Worm (Caenorhabditis elegans) whole organism, L4 larva: Measurements from ENCODE around the gene F52B10.3.

ENCODE experiments used
- F26F4.8 ChIP-seq: fragments of 200-800 bp; sonication (Bioruptor generic); conservative IDR thresholded peaks from 2 replicates; pipeline ENCODE4 v1.3.6; 2022; ENCODE audit warnings: missing genetic modification characterization, missing compliant biosample characterization
- F37D6.2 ChIP-seq: sonication (generic microtip); optimal IDR thresholded peaks from 2 replicates; lab custom pipeline; 2016; ENCODE audit warnings: mild to moderate bottlenecking, missing genetic modification characterization, missing compliant biosample characterization
- F44E2.7 ChIP-seq: fragments of 200-800 bp; sonication (Bioruptor generic); IDR thresholded peaks from 2 replicates; pipeline ENCODE4 v2.1.2; 2022; ENCODE audit warnings: missing genetic modification characterization, missing compliant biosample characterization
- R02D3.7 ChIP-seq: fragments of 150-350 bp; sonication (generic microtip); optimal IDR thresholded peaks from 3 replicates; lab custom pipeline; 2014; ENCODE audit warnings: missing biosample characterization, missing genetic modification characterization
- T26A8.4 ChIP-seq: fragments of 200-800 bp; sonication (Bioruptor generic); IDR thresholded peaks from 2 replicates; pipeline ENCODE4 v1.3.6; 2022; ENCODE audit warnings: missing genetic modification characterization, missing compliant biosample characterization
- Y5F2A.4 ChIP-seq: fragments of 200-800 bp; sonication (Bioruptor generic); optimal IDR thresholded peaks from 2 replicates; lab custom pipeline; 2018; ENCODE audit warnings: mild to moderate bottlenecking, missing genetic modification characterization, missing compliant biosample characterization
- Y75B8A.6 ChIP-seq: fragments of 200-800 bp; sonication (Bioruptor generic); IDR thresholded peaks from 2 replicates; pipeline ENCODE4 v1.3.6; 2022; ENCODE audit warnings: missing genetic modification reagents, missing genetic modification characterization, missing compliant biosample characterization
- aha-1 ChIP-seq: fragments of 150-350 bp; peaks from one replicate; lab custom pipeline; 2014; ENCODE audit warnings: missing biosample characterization, missing genetic modification characterization
- aly-2 ChIP-seq: sonication (generic microtip); optimal IDR thresholded peaks from 2 replicates; lab custom pipeline; 2018; ENCODE audit warnings: missing biosample characterization, missing genetic modification characterization
- ceh-20 ChIP-seq: fragments of 200-800 bp; sonication (Bioruptor generic); IDR thresholded peaks from 2 replicates; pipeline ENCODE4 v1.3.6; 2022; ENCODE audit warnings: missing genetic modification reagents, missing genetic modification characterization, missing compliant biosample characterization
- ceh-32 ChIP-seq: sonication (generic microtip); optimal IDR thresholded peaks from 2 replicates; lab custom pipeline; 2016; ENCODE audit warnings: mild to moderate bottlenecking, missing genetic modification characterization, missing compliant biosample characterization; ENCODE audit not compliant: poor library complexity
- ces-1 ChIP-seq: fragments of 150-350 bp; sonication (generic microtip); optimal IDR thresholded peaks from 4 replicates; lab custom pipeline; 2014; ENCODE audit warnings: missing biosample characterization, missing genetic modification reagents, missing genetic modification characterization
- ctbp-1 ChIP-seq: fragments of 200-800 bp; sonication (Bioruptor generic); IDR thresholded peaks from 2 replicates; pipeline ENCODE4 v1.3.6; 2022; ENCODE audit warnings: missing genetic modification reagents, missing genetic modification characterization, missing compliant biosample characterization
- daf-12 ChIP-seq: fragments of 150-350 bp; optimal IDR thresholded peaks from 2 replicates; lab custom pipeline; 2014; ENCODE audit warnings: missing biosample characterization, missing genetic modification reagents, missing genetic modification characterization
- daf-16 ChIP-seq, 3 experiments: sonication (generic microtip); optimal IDR thresholded peaks; 2 replicates each; lab custom pipeline; 2016 to 2017; ENCODE audit warnings: missing genetic modification characterization in 3 of 3, missing genetic modification reagents in 3 of 3, mild to moderate bottlenecking in 2 of 3, missing compliant biosample characterization in 2 of 3, missing biosample characterization in 1 of 3, moderate library complexity in 1 of 3
- daf-8 ChIP-seq: fragments of 200-800 bp; sonication (Bioruptor generic); IDR thresholded peaks from 2 replicates; pipeline ENCODE4 v1.3.6; 2022; ENCODE audit warnings: missing genetic modification characterization, missing compliant biosample characterization
- dmd-9 ChIP-seq: fragments of 200-800 bp; sonication (Bioruptor generic); IDR thresholded peaks from 2 replicates; pipeline ENCODE4 v1.3.6; 2022; ENCODE audit warnings: missing genetic modification reagents, missing genetic modification characterization, missing compliant biosample characterization
- dve-1 ChIP-seq: sonication (generic microtip); optimal IDR thresholded peaks from 2 replicates; lab custom pipeline; 2017; ENCODE audit warnings: antibody characterized with exemption, mild to moderate bottlenecking, missing genetic modification characterization, missing compliant biosample characterization; ENCODE audit not compliant: insufficient read depth
- fkh-10 ChIP-seq: fragments of 150-350 bp; optimal IDR thresholded peaks from 2 replicates; lab custom pipeline; 2014; ENCODE audit warnings: missing biosample characterization, missing genetic modification reagents, missing genetic modification characterization
- hif-1 ChIP-seq, 2 experiments: sonication (generic microtip); optimal IDR thresholded peaks; 2 replicates each; lab custom pipeline; 2016 to 2017; ENCODE audit warnings: missing compliant biosample characterization in 2 of 2, missing genetic modification characterization in 2 of 2, missing genetic modification reagents in 2 of 2, missing genotype in 2 of 2, mild to moderate bottlenecking in 1 of 2
- hlh-30 ChIP-seq: sonication (generic microtip); optimal IDR thresholded peaks from 2 replicates; lab custom pipeline; 2017; ENCODE audit warnings: antibody characterized with exemption, mild to moderate bottlenecking, missing genetic modification characterization, missing compliant biosample characterization; ENCODE audit not compliant: insufficient read depth
- hmg-1.1 ChIP-seq: fragments of 200-800 bp; sonication (Bioruptor generic); IDR thresholded peaks from 2 replicates; pipeline ENCODE4 v1.3.6; 2022; ENCODE audit warnings: missing genetic modification reagents, missing genetic modification characterization, missing compliant biosample characterization
- lin-1 ChIP-seq: fragments of 200-800 bp; sonication (Bioruptor generic); IDR thresholded peaks from 2 replicates; pipeline ENCODE4 v1.3.6; 2022; ENCODE audit warnings: missing genetic modification reagents, missing genetic modification characterization, missing compliant biosample characterization
- lin-13 ChIP-seq: fragments of 150-350 bp; optimal IDR thresholded peaks from 2 replicates; lab custom pipeline; 2014; ENCODE audit warnings: missing biosample characterization, missing genetic modification reagents, missing genetic modification characterization
- lin-38 ChIP-seq: fragments of 200-800 bp; sonication (Bioruptor generic); IDR thresholded peaks from 2 replicates; pipeline ENCODE4 v1.3.6; 2022; ENCODE audit warnings: missing genetic modification reagents, missing genetic modification characterization, missing compliant biosample characterization
- lsy-2 ChIP-seq, 2 experiments: fragments of 150-350 bp in 1 of 2; sonication (generic microtip) in 1 of 2; optimal IDR thresholded peaks; 2 replicates each; lab custom pipeline; 2014 to 2017; ENCODE audit warnings: missing biosample characterization in 2 of 2, missing genetic modification characterization in 2 of 2
- mes-2 ChIP-seq: sonication (generic microtip); optimal IDR thresholded peaks from 2 replicates; lab custom pipeline; 2016; ENCODE audit warnings: missing genotype, mild to moderate bottlenecking, missing genetic modification characterization, missing compliant biosample characterization; ENCODE audit not compliant: poor library complexity, severe bottlenecking
- nhr-237 ChIP-seq: sonication (generic microtip); optimal IDR thresholded peaks from 2 replicates; lab custom pipeline; 2017; ENCODE audit warnings: missing biosample characterization, missing genetic modification characterization
- nhr-25 ChIP-seq: sonication (generic microtip); optimal IDR thresholded peaks from 2 replicates; lab custom pipeline; 2017; ENCODE audit warnings: missing genetic modification characterization, mild to moderate bottlenecking, missing compliant biosample characterization, antibody characterized with exemption, moderate library complexity, borderline replicate concordance; ENCODE audit not compliant: insufficient read depth
- nhr-28 ChIP-seq: fragments of 150-350 bp; optimal IDR thresholded peaks from 2 replicates; lab custom pipeline; 2014; ENCODE audit warnings: missing biosample characterization, missing genetic modification characterization
- nhr-42 ChIP-seq: fragments of 200-800 bp; sonication (Bioruptor generic); IDR thresholded peaks from 2 replicates; pipeline ENCODE4 v1.3.6; 2022; ENCODE audit warnings: missing genetic modification characterization, missing compliant biosample characterization
- rbr-2 ChIP-seq: sonication (generic microtip); optimal IDR thresholded peaks from 2 replicates; lab custom pipeline; 2016; ENCODE audit warnings: missing genotype, missing genetic modification characterization, missing compliant biosample characterization
- snpc-1.2 ChIP-seq: fragments of 200-800 bp; sonication (Bioruptor generic); IDR thresholded peaks from 2 replicates; pipeline ENCODE4 v1.3.6; 2022; ENCODE audit warnings: missing genetic modification reagents, missing genetic modification characterization, missing compliant biosample characterization
- tra-1 ChIP-seq: fragments of 200-800 bp; sonication (Bioruptor generic); IDR thresholded peaks from 2 replicates; pipeline ENCODE4 v1.3.6; 2022; ENCODE audit warnings: missing genetic modification reagents, missing genetic modification characterization, missing compliant biosample characterization
- unc-62 ChIP-seq, 3 experiments: fragments of 150-350 bp in 1 of 3; sonication (generic microtip); optimal IDR thresholded peaks in 2 of 3; peaks in 1 of 3; 1 replicate in 1 of 3; 2 replicates in 2 of 3; lab custom pipeline; 2014 to 2017; ENCODE audit warnings: missing biosample characterization in 3 of 3, missing genetic modification characterization in 3 of 3, missing genetic modification reagents in 3 of 3, missing genotype in 1 of 3
- vab-7 ChIP-seq: fragments of 200-800 bp; sonication (Bioruptor generic); IDR thresholded peaks from 2 replicates; pipeline ENCODE4 v1.3.6; 2022; ENCODE audit warnings: missing genetic modification reagents, missing genetic modification characterization, missing compliant biosample characterization
- zfp-3 ChIP-seq: fragments of 200-800 bp; sonication (Bioruptor generic); conservative IDR thresholded peaks from 2 replicates; pipeline ENCODE4 v1.3.6; 2022; ENCODE audit warnings: missing genetic modification reagents, missing genetic modification characterization, missing compliant biosample characterization
- zip-11 ChIP-seq: fragments of 200-800 bp; sonication (Bioruptor generic); IDR thresholded peaks from 2 replicates; pipeline ENCODE4 v1.3.6; 2022; ENCODE audit warnings: missing genetic modification characterization, missing compliant biosample characterization
- zip-2 ChIP-seq: fragments of 150-350 bp; optimal IDR thresholded peaks from 2 replicates; lab custom pipeline; 2014; ENCODE audit warnings: missing biosample characterization, missing genetic modification characterization

The F52B10.3 gene

ce11 chrX:2940572-2940971 is 42.4 kb upstream of the F52B10.3 start, which contains the start of gene pfk-1.1:
pfk-1.1 (plus strand) TSS chrX:2940872.
- TF ChIP-seq zip-11 (GFP tag; lab: Robert Waterston, UW) (no peak), aly-2 (tag; lab: Kevin White, UChicago) (no peak), nhr-25 (tag; lab: Kevin White, UChicago) (no peak), T26A8.4 (GFP tag; lab: Robert Waterston, UW) (no peak), rbr-2 (tag; lab: Kevin White, UChicago) (no peak)

- peak; percentile 17 for TF ChIP-seq mes-2 (tag; lab: Kevin White, UChicago)
- peak; percentile 35 for TF ChIP-seq hlh-30 (tag; lab: Kevin White, UChicago)
- TF ChIP-seq aha-1 (tag; lab: Kevin White, UChicago) = no peak
- TF ChIP-seq daf-16 (GFP tag; optimal IDR thresholded peaks at IDR 0.05; lab: Kevin White, UChicago) = no peak
- TF ChIP-seq daf-16 (tag; optimal IDR thresholded peaks at IDR 0.05; lab: Kevin White, UChicago) = peak; percentile 56
- no peak for TF ChIP-seq R02D3.7 (tag; lab: Kevin White, UChicago)
- TF ChIP-seq unc-62 (GFP tag; optimal IDR thresholded peaks at IDR 0.05 in 1 of 2; lab: Kevin White, UChicago) = peak in 1 of 2 experiments; percentile 51
- TF ChIP-seq unc-62 (tag; optimal IDR thresholded peaks at IDR 0.05; lab: Kevin White, UChicago) = no peak
Observed at ce11 chrX:2939526-2939925, 41.4 kb upstream of the F52B10.3 start.

- 0 out of 2 replicates have a peak, but pooled peaks have one; percentile 23 for TF ChIP-seq hmg-1.1 (GFP tag; lab: Robert Waterston, UW)
- TF ChIP-seq F26F4.8 = no peak
- TF ChIP-seq ceh-20 (GFP tag; lab: Robert Waterston, UW) = no peak
- TF ChIP-seq snpc-1.2 (GFP tag; lab: Robert Waterston, UW) = no peak
- TF ChIP-seq unc-62 (GFP tag; optimal IDR thresholded peaks at IDR 0.05 in 1 of 2; lab: Kevin White, UChicago) = peak in 1 of 2 experiments; percentile 79
- TF ChIP-seq unc-62 (tag; optimal IDR thresholded peaks at IDR 0.05; lab: Kevin White, UChicago) = no peak
- TF ChIP-seq lin-1 (GFP tag; lab: Robert Waterston, UW) = no peak
- no peak for TF ChIP-seq nhr-42 (GFP tag; lab: Robert Waterston, UW)
- TF ChIP-seq lsy-2 (tag; optimal IDR thresholded peaks at IDR 0.05; lab: Kevin White, UChicago) = peak in 1 of 2 experiments; percentile 35
- no peak for TF ChIP-seq Y75B8A.6 (GFP tag; lab: Robert Waterston, UW)
- TF ChIP-seq zip-11 (GFP tag; lab: Robert Waterston, UW) = no peak
- TF ChIP-seq lin-13 = no peak
- no peak for TF ChIP-seq vab-7
- TF ChIP-seq ces-1 = no peak
- no peak for TF ChIP-seq ceh-32 (tag; lab: Kevin White, UChicago)
- TF ChIP-seq nhr-237 = no peak
- TF ChIP-seq T26A8.4 (GFP tag; lab: Robert Waterston, UW) = no peak
- TF ChIP-seq tra-1 (GFP tag; lab: Robert Waterston, UW) = no peak
- peak; percentile 24 for TF ChIP-seq fkh-10
- TF ChIP-seq nhr-28 = no peak
- TF ChIP-seq hif-1 (tag; optimal IDR thresholded peaks at IDR 0.05; lab: Kevin White, UChicago) = peak in 1 of 2 experiments; percentile 97
- no peak for TF ChIP-seq Y5F2A.4
- peak in 1 of 2 experiments; percentile 0 for TF ChIP-seq daf-16 (GFP tag; optimal IDR thresholded peaks at IDR 0.05; lab: Kevin White, UChicago)
- TF ChIP-seq daf-16 (tag; optimal IDR thresholded peaks at IDR 0.05; lab: Kevin White, UChicago) = no peak
- TF ChIP-seq dve-1 = no peak
- TF ChIP-seq ctbp-1 (GFP tag; lab: Robert Waterston, UW) = peak; percentile 34; the same call in 1 of the 2 replicates
- TF ChIP-seq zip-2 (tag; lab: Kevin White, UChicago) = no peak
- TF ChIP-seq dmd-9 (GFP tag; lab: Robert Waterston, UW) = no peak
- no peak for TF ChIP-seq lin-38 (GFP tag; lab: Robert Waterston, UW)
- peak; percentile 99 for TF ChIP-seq aha-1 (tag; lab: Kevin White, UChicago)
- TF ChIP-seq daf-12 (tag; lab: Kevin White, UChicago) = no peak
- TF ChIP-seq zfp-3 (GFP tag; lab: Robert Waterston, UW) = no peak
- no peak for TF ChIP-seq F37D6.2 (tag; lab: Kevin White, UChicago)
- no peak for TF ChIP-seq F44E2.7 (GFP tag; lab: Robert Waterston, UW)
- no peak for TF ChIP-seq daf-8
Observed at ce11 chrX:2939085-2939484, 40.9 kb upstream of the F52B10.3 start.
